Fruit fly (Drosophila melanogaster) whole organism, prepupa: ENCODE measurements around the gene Ero1L.

Experiments
- CG10631 ChIP-seq: fragments of 200-800 bp; sonication (Bioruptor generic); optimal IDR thresholded peaks from 2 replicates; lab custom pipeline; 2016; ENCODE audit warnings: missing biosample characterization, missing genetic modification characterization
- CG15336 ChIP-seq: fragments of 200-800 bp; sonication (Bioruptor generic); IDR thresholded peaks from 2 replicates; pipeline ENCODE4 v1.3.6; 2022; ENCODE audit warnings: missing biosample characterization, missing genetic modification characterization
- CG34406 ChIP-seq: fragments of 200-800 bp; sonication (Bioruptor generic); optimal IDR thresholded peaks from 3 replicates; lab custom pipeline; 2016; ENCODE audit warnings: missing biosample characterization, missing genetic modification characterization
- CG4318 ChIP-seq: fragments of 200-800 bp; sonication (Bioruptor generic); optimal IDR thresholded peaks from 3 replicates; lab custom pipeline; 2017; ENCODE audit warnings: missing biosample characterization, mild to moderate bottlenecking, missing genetic modification characterization
- CG6854 ChIP-seq: fragments of 200-800 bp; sonication (Bioruptor generic); optimal IDR thresholded peaks from 2 replicates; lab custom pipeline; 2017; ENCODE audit warnings: missing biosample characterization, mild to moderate bottlenecking, missing genetic modification characterization
- CG8119 ChIP-seq: fragments of 200-800 bp; sonication (Bioruptor generic); IDR thresholded peaks from 3 replicates; pipeline ENCODE4 v1.3.6; 2022; ENCODE audit warnings: missing biosample characterization, missing genetic modification characterization
- CG8319 ChIP-seq: fragments of 200-800 bp; sonication (Bioruptor generic); optimal IDR thresholded peaks from 3 replicates; lab custom pipeline; 2016; ENCODE audit warnings: missing biosample characterization, missing genetic modification characterization
- Gug ChIP-seq: fragments of 200-800 bp; sonication (Bioruptor generic); IDR thresholded peaks from 2 replicates; pipeline ENCODE4 v1.3.6; 2022; ENCODE audit warnings: missing biosample characterization, missing genetic modification characterization
- Smox ChIP-seq: fragments of 200-800 bp; sonication (Bioruptor generic); optimal IDR thresholded peaks from 3 replicates; lab custom pipeline; 2016; ENCODE audit warnings: missing biosample characterization, missing genetic modification characterization
- Sox14 ChIP-seq: fragments of 200-800 bp; sonication (Bioruptor generic); optimal IDR thresholded peaks from 3 replicates; lab custom pipeline; 2016; ENCODE audit warnings: missing biosample characterization, missing genetic modification characterization
- Sox15 ChIP-seq: fragments of 200-800 bp; sonication (Bioruptor generic); optimal IDR thresholded peaks from 3 replicates; lab custom pipeline; 2016; ENCODE audit warnings: missing biosample characterization, missing genetic modification characterization
- fkh ChIP-seq: fragments of 200-800 bp; sonication (Bioruptor generic); optimal IDR thresholded peaks from 3 replicates; lab custom pipeline; 2017; ENCODE audit warnings: missing biosample characterization, mild to moderate bottlenecking, missing genetic modification characterization, moderate library complexity
- lz ChIP-seq: fragments of 200-800 bp; sonication (Bioruptor generic); optimal IDR thresholded peaks from 3 replicates; lab custom pipeline; 2016; ENCODE audit warnings: missing biosample characterization, missing genetic modification characterization

DNA sequence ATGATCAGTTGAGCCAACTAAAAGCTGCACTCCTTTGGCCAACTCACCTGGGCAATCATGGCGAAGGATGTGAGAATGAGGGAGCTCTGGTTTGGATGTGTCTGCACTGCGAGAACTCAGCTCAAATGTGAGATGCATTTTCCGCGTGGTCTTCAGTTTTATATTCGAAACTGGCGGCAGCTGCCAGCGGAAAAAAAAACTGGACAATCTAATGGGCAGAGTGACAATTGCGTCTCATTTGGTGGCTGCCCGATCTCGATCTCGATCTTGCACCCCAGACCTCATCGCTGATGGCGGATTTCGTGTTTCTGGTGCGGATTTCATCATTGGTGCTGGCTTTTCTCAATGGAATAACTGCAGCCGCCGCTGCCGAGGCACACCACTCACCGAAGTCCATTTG lies 42.6 kb downstream of the Ero1L start, which contains the start of gene Cpr64Ac:
- TF ChIP-seq Smox = no peak
- no peak for TF ChIP-seq lz (GFP tag; lab: Kevin White, UChicago)
- no peak for TF ChIP-seq CG15336 (GFP tag; lab: Robert Waterston, UW)
- no peak for TF ChIP-seq fkh (GFP tag; lab: Kevin White, UChicago)
- no peak for TF ChIP-seq Sox14
- TF ChIP-seq CG8319 (GFP tag; lab: Kevin White, UChicago) = no peak
- no peak for TF ChIP-seq CG6854 (GFP tag; lab: Kevin White, UChicago)
- no peak for TF ChIP-seq Gug (GFP tag; lab: Robert Waterston, UW)
- TF ChIP-seq CG4318 (GFP tag; lab: Kevin White, UChicago) = no peak
- TF ChIP-seq CG8119 (GFP tag; lab: Robert Waterston, UW) = no peak
- TF ChIP-seq CG34406 = no peak
- no peak for TF ChIP-seq CG10631 (GFP tag; lab: Kevin White, UChicago)
- TF ChIP-seq Sox15 (GFP tag; lab: Kevin White, UChicago) = no peak
